Fruit fly (Drosophila melanogaster) whole organism, prepupa: Measurements from ENCODE around the gene alpha-Spec.

ENCODE experiments used
- Blimp-1 ChIP-seq: fragments of 200-800 bp; sonication (Bioruptor generic); optimal IDR thresholded peaks from 3 replicates; lab custom pipeline; 2017; ENCODE audit warnings: missing biosample characterization, missing genetic modification characterization, mild to moderate bottlenecking, moderate library complexity, missing genetic modification reagents
- CG10631 ChIP-seq: fragments of 200-800 bp; sonication (Bioruptor generic); optimal IDR thresholded peaks from 2 replicates; lab custom pipeline; 2016; ENCODE audit warnings: missing biosample characterization, missing genetic modification characterization
- CG10669 ChIP-seq: fragments of 200-800 bp; sonication (Bioruptor generic); optimal IDR thresholded peaks from 3 replicates; lab custom pipeline; 2018; ENCODE audit warnings: missing biosample characterization, mild to moderate bottlenecking, missing genetic modification characterization, moderate library complexity
- CG11762 ChIP-seq: fragments of 200-800 bp; sonication (Bioruptor generic); optimal IDR thresholded peaks from 3 replicates; lab custom pipeline; 2016; ENCODE audit warnings: missing biosample characterization, missing genetic modification characterization; ENCODE audit not compliant: insufficient read depth
- CG11902 ChIP-seq: fragments of 200-800 bp; sonication (Bioruptor generic); optimal IDR thresholded peaks from 3 replicates; lab custom pipeline; 2016; ENCODE audit warnings: missing biosample characterization, missing genetic modification characterization
- CG15336 ChIP-seq: fragments of 200-800 bp; sonication (Bioruptor generic); IDR thresholded peaks from 2 replicates; pipeline ENCODE4 v1.3.6; 2022; ENCODE audit warnings: missing biosample characterization, missing genetic modification characterization
- CG1621 ChIP-seq: fragments of 200-800 bp; sonication (Bioruptor generic); optimal IDR thresholded peaks from 3 replicates; lab custom pipeline; 2018; ENCODE audit warnings: missing biosample characterization, mild to moderate bottlenecking, missing genetic modification characterization
- CG16779 ChIP-seq: fragments of 200-800 bp; sonication (Bioruptor generic); optimal IDR thresholded peaks from 3 replicates; lab custom pipeline; 2017; ENCODE audit warnings: missing biosample characterization, mild to moderate bottlenecking, missing genetic modification characterization
- CG31627 ChIP-seq: fragments of 200-800 bp; sonication (Bioruptor generic); optimal IDR thresholded peaks from 3 replicates; lab custom pipeline; 2016; ENCODE audit warnings: missing biosample characterization, missing genetic modification characterization
- CG34406 ChIP-seq: fragments of 200-800 bp; sonication (Bioruptor generic); optimal IDR thresholded peaks from 3 replicates; lab custom pipeline; 2016; ENCODE audit warnings: missing biosample characterization, missing genetic modification characterization
- CG3919 ChIP-seq: fragments of 200-800 bp; sonication (Bioruptor generic); optimal IDR thresholded peaks from 3 replicates; lab custom pipeline; 2016; ENCODE audit warnings: missing biosample characterization, missing genetic modification characterization
- CG4318 ChIP-seq: fragments of 200-800 bp; sonication (Bioruptor generic); optimal IDR thresholded peaks from 3 replicates; lab custom pipeline; 2017; ENCODE audit warnings: missing biosample characterization, mild to moderate bottlenecking, missing genetic modification characterization
- CG6276 ChIP-seq: fragments of 200-800 bp; sonication (Bioruptor generic); optimal IDR thresholded peaks from 2 replicates; lab custom pipeline; 2017; ENCODE audit warnings: missing biosample characterization, mild to moderate bottlenecking, missing genetic modification characterization
- CG6808 ChIP-seq: fragments of 200-800 bp; sonication (Bioruptor generic); optimal IDR thresholded peaks from 3 replicates; lab custom pipeline; 2017; ENCODE audit warnings: missing biosample characterization, missing genetic modification characterization, mild to moderate bottlenecking, moderate library complexity, missing genetic modification reagents
- CG6854 ChIP-seq: fragments of 200-800 bp; sonication (Bioruptor generic); optimal IDR thresholded peaks from 2 replicates; lab custom pipeline; 2017; ENCODE audit warnings: missing biosample characterization, mild to moderate bottlenecking, missing genetic modification characterization
- CG8319 ChIP-seq: fragments of 200-800 bp; sonication (Bioruptor generic); optimal IDR thresholded peaks from 3 replicates; lab custom pipeline; 2016; ENCODE audit warnings: missing biosample characterization, missing genetic modification characterization
- CG8632 ChIP-seq: fragments of 200-800 bp; sonication (Bioruptor generic); optimal IDR thresholded peaks from 3 replicates; lab custom pipeline; 2016; ENCODE audit warnings: missing biosample characterization, missing genetic modification characterization
- CG9139 ChIP-seq: fragments of 200-800 bp; sonication (Bioruptor generic); optimal IDR thresholded peaks from 3 replicates; lab custom pipeline; 2017; ENCODE audit warnings: missing biosample characterization, mild to moderate bottlenecking, missing genetic modification characterization
- Eip75B ChIP-seq: fragments of 200-800 bp; sonication (Bioruptor generic); optimal IDR thresholded peaks from 3 replicates; lab custom pipeline; 2016; ENCODE audit warnings: missing biosample characterization, missing genetic modification characterization
- Eip78C ChIP-seq: fragments of 200-800 bp; sonication (Bioruptor generic); peaks from one replicate; lab custom pipeline; 2016; ENCODE audit warnings: missing biosample characterization, missing genetic modification characterization
- Ets96B ChIP-seq: fragments of 200-800 bp; optimal IDR thresholded peaks from 2 replicates; lab custom pipeline; 2019; ENCODE audit warnings: missing biosample characterization, mild to moderate bottlenecking, missing genetic modification characterization, moderate library complexity
- Hr38 ChIP-seq: sonication (Bioruptor generic); optimal IDR thresholded peaks from 2 replicates; lab custom pipeline; 2016; ENCODE audit warnings: missing biosample characterization, missing genetic modification characterization
- Hr4 ChIP-seq: fragments of 200-800 bp; sonication (Bioruptor generic); optimal IDR thresholded peaks from 3 replicates; lab custom pipeline; 2016; ENCODE audit warnings: missing biosample characterization, missing genetic modification characterization
- Lpt ChIP-seq: fragments of 200-800 bp; sonication (Bioruptor generic); optimal IDR thresholded peaks from 3 replicates; lab custom pipeline; 2016; ENCODE audit warnings: missing biosample characterization, missing genetic modification characterization
- OdsH ChIP-seq: fragments of 200-800 bp; sonication (Bioruptor generic); optimal IDR thresholded peaks from 3 replicates; lab custom pipeline; 2016; ENCODE audit warnings: missing biosample characterization, missing genetic modification characterization
- Sox14 ChIP-seq: fragments of 200-800 bp; sonication (Bioruptor generic); optimal IDR thresholded peaks from 3 replicates; lab custom pipeline; 2016; ENCODE audit warnings: missing biosample characterization, missing genetic modification characterization
- achi ChIP-seq: fragments of 200-800 bp; sonication (Bioruptor generic); optimal IDR thresholded peaks from 3 replicates; lab custom pipeline; 2016; ENCODE audit warnings: missing biosample characterization, missing genetic modification characterization
- dac ChIP-seq: fragments of 200-800 bp; sonication (Bioruptor generic); optimal IDR thresholded peaks from 2 replicates; lab custom pipeline; 2017; ENCODE audit warnings: missing biosample characterization, mild to moderate bottlenecking, missing genetic modification characterization
- dsx ChIP-seq: fragments of 200-800 bp; optimal IDR thresholded peaks from 3 replicates; lab custom pipeline; 2019; ENCODE audit warnings: missing biosample characterization, mild to moderate bottlenecking, missing genetic modification characterization, moderate library complexity; ENCODE audit not compliant: poor library complexity, severe bottlenecking
- eg ChIP-seq: fragments of 200-800 bp; sonication (Bioruptor generic); IDR thresholded peaks from 3 replicates; pipeline ENCODE4 v1.3.6; 2022; ENCODE audit warnings: missing biosample characterization, missing genetic modification characterization
- esn ChIP-seq: fragments of 200-800 bp; sonication (Bioruptor generic); optimal IDR thresholded peaks from 2 replicates; lab custom pipeline; 2016; ENCODE audit warnings: missing biosample characterization, mild to moderate bottlenecking, missing genetic modification characterization, moderate library complexity
- fd85E ChIP-seq: fragments of 200-800 bp; sonication (Bioruptor generic); optimal IDR thresholded peaks from 3 replicates; lab custom pipeline; 2016; ENCODE audit warnings: missing biosample characterization, missing genetic modification characterization
- net ChIP-seq: fragments of 200-800 bp; sonication (Bioruptor generic); optimal IDR thresholded peaks from 3 replicates; lab custom pipeline; 2016; ENCODE audit warnings: missing biosample characterization, missing genetic modification characterization
- salr ChIP-seq, 2 experiments: fragments of 200-800 bp; sonication (Bioruptor generic); optimal IDR thresholded peaks; 3 replicates each; lab custom pipeline; 2016 to 2018; ENCODE audit warnings: missing biosample characterization in 2 of 2, missing genetic modification characterization in 2 of 2, mild to moderate bottlenecking in 1 of 2
- spab ChIP-seq: fragments of 200-800 bp; sonication (Bioruptor generic); optimal IDR thresholded peaks from 2 replicates; lab custom pipeline; 2017; ENCODE audit warnings: missing biosample characterization, mild to moderate bottlenecking, missing genetic modification characterization, missing genetic modification reagents
- ss ChIP-seq, 2 experiments: fragments of 200-800 bp; sonication (Bioruptor generic); optimal IDR thresholded peaks; 2 replicates in 1 of 2; 3 replicates in 1 of 2; lab custom pipeline; 2017 to 2018; ENCODE audit warnings: mild to moderate bottlenecking in 2 of 2, missing biosample characterization in 2 of 2, missing genetic modification characterization in 2 of 2, moderate library complexity in 1 of 2
- svp ChIP-seq: fragments of 200-800 bp; sonication (Bioruptor generic); peaks from one replicate; lab custom pipeline; 2016; ENCODE audit warnings: missing biosample characterization, missing genetic modification characterization
- topi ChIP-seq: fragments of 200-800 bp; sonication (Bioruptor generic); optimal IDR thresholded peaks from 3 replicates; lab custom pipeline; 2016; ENCODE audit warnings: missing biosample characterization, missing genetic modification characterization

Gene alpha-Spec

DNA sequence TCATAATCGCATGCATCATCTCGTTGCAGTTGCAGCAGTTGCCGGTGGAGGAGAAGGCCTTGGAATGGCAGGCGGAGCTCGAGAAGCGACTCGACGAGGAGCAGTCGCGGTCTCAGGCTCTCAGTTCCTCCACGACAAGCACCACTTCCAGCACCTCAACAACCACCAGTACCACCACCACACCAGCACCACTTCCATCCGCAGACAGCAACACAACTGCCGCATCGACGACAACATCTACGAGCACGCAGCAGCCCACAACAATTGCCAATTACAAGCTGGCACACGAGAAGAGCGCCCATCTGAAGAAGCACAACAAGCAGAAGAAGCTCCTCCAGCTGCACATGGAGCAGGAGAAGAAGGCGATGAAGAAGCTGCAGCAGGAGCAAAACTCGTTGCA lies 27.2 kb upstream of the alpha-Spec start:
- TF ChIP-seq CG6854 (GFP tag; lab: Kevin White, UChicago) (peak; percentile 59), esn (GFP tag; lab: Kevin White, UChicago) (no peak), salr (GFP tag; optimal IDR thresholded peaks at IDR 0.05; lab: Kevin White, UChicago) (peak in 1 of 2 experiments; percentile 5), CG6808 (peak; percentile 21), ss (GFP tag; optimal IDR thresholded peaks at IDR 0.05; lab: Kevin White, UChicago) (peak in 1 of 2 experiments; percentile 70)
- TF ChIP-seq, all 60 proteins: peak for 4

DNA sequence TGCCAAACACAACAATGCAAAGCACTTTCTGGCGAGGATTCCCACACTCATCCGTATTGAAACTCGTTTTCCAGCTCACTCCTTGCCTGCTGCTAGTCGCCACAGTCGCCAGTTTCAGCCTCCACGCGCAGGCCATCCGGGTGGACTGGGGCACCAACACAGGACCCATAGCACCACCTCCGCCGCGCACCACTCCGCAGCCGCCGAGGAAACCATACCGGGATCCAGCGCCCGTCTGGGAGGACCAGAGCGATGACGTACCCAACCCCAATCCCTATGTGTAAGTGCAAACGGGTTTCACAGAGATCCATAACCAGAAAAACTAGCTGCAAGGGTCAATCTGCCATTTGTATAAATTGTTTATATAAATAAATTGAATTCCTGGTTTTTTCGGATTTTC lies 26.0 kb upstream of the alpha-Spec start:
- TF ChIP-seq CG8632 (no peak), dsx (GFP tag; lab: Kevin White, UChicago) (peak; percentile 9), eg (GFP tag; lab: Robert Waterston, UW) (0 out of 3 replicates have a peak, but pooled peaks have one; percentile 21), ss (GFP tag; optimal IDR thresholded peaks at IDR 0.05; lab: Kevin White, UChicago) (peak; percentile 26 to 54), Ets96B (tag; lab: Kevin White, UChicago) (no peak), CG1621 (tag; lab: Kevin White, UChicago) (peak; percentile 87), net (no peak)

DNA sequence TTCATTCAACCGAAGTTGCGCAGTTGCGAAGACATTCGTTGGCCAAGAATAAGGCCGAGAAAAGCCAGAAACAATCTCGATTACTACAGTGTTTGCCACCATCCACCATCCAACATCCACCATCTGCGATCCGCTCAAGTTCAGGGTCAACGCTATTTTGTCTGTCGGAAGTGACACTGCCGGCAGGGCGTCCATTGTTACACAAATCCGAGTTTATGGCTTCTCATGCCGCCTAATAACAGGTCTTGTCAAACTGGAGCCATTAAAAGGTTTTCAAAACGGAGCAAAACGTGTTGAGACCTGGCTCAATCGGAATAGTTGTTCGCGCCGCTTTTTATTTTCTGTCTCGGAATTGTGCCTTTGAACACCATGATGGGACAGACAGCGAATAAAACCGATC lies 23.7 kb upstream of the alpha-Spec start:
- TF ChIP-seq CG6808 (no peak), ss (GFP tag; optimal IDR thresholded peaks at IDR 0.05; lab: Kevin White, UChicago) (no peak), svp (GFP tag; lab: Kevin White, UChicago) (peak; percentile 11), CG1621 (tag; lab: Kevin White, UChicago) (peak; percentile 1), Eip75B (GFP tag; lab: Kevin White, UChicago) (no peak), dsx (GFP tag; lab: Kevin White, UChicago) (peak; percentile 59)
- TF ChIP-seq, all 60 proteins: peak for 3

DNA sequence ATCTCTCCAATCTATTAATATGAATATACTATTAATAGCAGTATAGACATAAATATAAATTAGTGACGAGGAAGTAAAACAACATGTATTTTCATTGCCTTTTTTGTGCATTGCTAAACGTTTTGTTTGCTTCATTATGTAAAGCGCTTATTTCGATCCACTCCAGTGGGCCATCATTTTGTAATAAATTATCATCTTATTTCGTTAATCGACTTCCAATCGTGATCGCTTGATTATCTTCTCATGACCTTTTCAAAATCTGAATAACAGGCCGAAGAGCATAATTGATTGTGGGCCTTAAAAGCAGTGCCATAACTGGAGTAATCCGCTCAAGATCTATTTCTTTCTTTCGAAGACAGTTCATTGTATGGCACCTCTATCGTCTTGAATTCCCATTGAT lies 22.3 kb upstream of the alpha-Spec start:
- TF ChIP-seq CG6854 (GFP tag; lab: Kevin White, UChicago) (no peak), Sox14 (GFP tag; lab: Kevin White, UChicago) (no peak), achi (GFP tag; lab: Kevin White, UChicago) (no peak), topi (GFP tag; lab: Kevin White, UChicago) (no peak), Eip78C (GFP tag; lab: Kevin White, UChicago) (no peak), Blimp-1 (GFP tag; lab: Kevin White, UChicago) (no peak), net (no peak), CG1621 (tag; lab: Kevin White, UChicago) (no peak), CG10631 (no peak), Ets96B (tag; lab: Kevin White, UChicago) (no peak), Lpt (GFP tag; lab: Kevin White, UChicago) (no peak), CG31627 (GFP tag; lab: Kevin White, UChicago) (no peak), Eip75B (GFP tag; lab: Kevin White, UChicago) (no peak), fd85E (GFP tag; lab: Kevin White, UChicago) (no peak), CG6808 (no peak)

DNA sequence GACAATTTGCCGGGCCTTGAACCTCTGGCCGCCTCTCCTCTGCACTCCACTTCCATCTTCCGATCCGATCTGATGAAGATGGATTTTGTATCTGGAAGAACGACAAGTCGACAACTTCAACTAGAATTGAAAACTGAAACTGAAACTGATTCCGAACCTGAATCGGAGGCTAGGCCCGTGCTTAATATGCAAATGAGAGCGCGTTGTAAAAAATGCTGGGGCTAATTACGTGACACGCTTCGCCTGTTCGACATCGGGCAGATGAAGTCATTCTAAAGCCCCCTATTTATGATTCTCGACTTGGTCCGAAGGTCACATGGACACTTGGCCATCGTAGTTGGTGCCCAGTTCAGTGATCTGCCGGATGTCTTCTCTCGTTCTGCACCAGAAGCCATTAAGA lies 21.5 kb upstream of the alpha-Spec start:
- TF ChIP-seq eg (GFP tag; lab: Robert Waterston, UW) (no peak), CG15336 (no peak), dac (GFP tag; lab: Kevin White, UChicago) (no peak), dsx (GFP tag; lab: Kevin White, UChicago) (no peak), CG34406 (no peak), esn (GFP tag; lab: Kevin White, UChicago) (no peak), CG16779 (tag; lab: Kevin White, UChicago) (no peak), Hr4 (no peak)

DNA sequence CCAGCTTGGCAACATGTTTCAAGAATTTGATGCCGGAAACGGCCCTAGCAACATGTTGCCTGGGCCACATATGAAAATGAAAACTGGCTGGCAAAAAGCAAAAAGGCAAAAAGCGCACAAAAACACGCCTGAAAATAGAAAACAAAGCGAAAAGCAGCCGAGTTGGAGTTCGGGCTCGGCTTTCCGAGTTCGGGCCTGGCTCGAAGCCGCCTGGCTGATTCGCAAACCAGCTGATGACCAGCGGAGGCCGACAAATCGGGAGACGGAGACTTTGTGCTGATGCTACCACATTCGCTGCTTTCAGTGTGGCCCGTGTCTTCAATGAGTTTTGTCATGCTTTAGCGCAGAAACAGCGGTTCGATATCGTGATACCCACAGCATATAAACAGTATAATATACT lies 15.2 kb upstream of the alpha-Spec start, which contains the start of gene GV1:
TSS of gene GV1 (plus strand) at position 301 of the 400 bp plus-strand sequence.
- TF ChIP-seq CG6276 (GFP tag; lab: Kevin White, UChicago) (peak; percentile 88), Hr4 (peak; percentile 18), CG11762 (GFP tag; lab: Kevin White, UChicago) (no peak), CG6808 (peak; percentile 95), CG10631 (no peak), CG10669 (GFP tag; lab: Kevin White, UChicago) (peak; percentile 81), Ets96B (tag; lab: Kevin White, UChicago) (peak; percentile 83), CG34406 (peak; percentile 36), dsx (GFP tag; lab: Kevin White, UChicago) (peak; percentile 87), spab (GFP tag; lab: Kevin White, UChicago) (peak; percentile 87), CG8319 (GFP tag; lab: Kevin White, UChicago) (no peak), CG4318 (GFP tag; lab: Kevin White, UChicago) (no peak), CG11902 (GFP tag; lab: Kevin White, UChicago) (no peak), CG3919 (GFP tag; lab: Kevin White, UChicago) (peak; percentile 51), CG9139 (GFP tag; lab: Kevin White, UChicago) (peak; percentile 97), Eip78C (GFP tag; lab: Kevin White, UChicago) (peak; percentile 75), CG16779 (tag; lab: Kevin White, UChicago) (peak; percentile 90), OdsH (GFP tag; lab: Kevin White, UChicago) (no peak), Hr38 (GFP tag; lab: Kevin White, UChicago) (no peak), net (peak; percentile 76), CG31627 (GFP tag; lab: Kevin White, UChicago) (no peak)
